Worm (Caenorhabditis elegans) whole organism, L1 larva: Measurements from ENCODE around the gene str-196.

Experiments used
- F16B12.6 ChIP-seq: fragments of 150-350 bp; optimal IDR thresholded peaks from 2 replicates; lab custom pipeline; 2014; ENCODE audit warnings: missing biosample characterization, missing genetic modification characterization
- Y116A8C.19 ChIP-seq: sonication (generic microtip); optimal IDR thresholded peaks from 2 replicates; lab custom pipeline; 2016; ENCODE audit warnings: missing compliant biosample characterization, missing genetic modification characterization, borderline replicate concordance
- aha-1 ChIP-seq: fragments of 150-350 bp; optimal IDR thresholded peaks from 2 replicates; lab custom pipeline; 2014; ENCODE audit warnings: missing biosample characterization, missing genetic modification characterization
- ama-1 ChIP-seq: fragments of 150-350 bp; optimal IDR thresholded peaks from 2 replicates; lab custom pipeline; 2014
- blmp-1 ChIP-seq: fragments of 150-350 bp; optimal IDR thresholded peaks from 2 replicates; lab custom pipeline; 2014; ENCODE audit warnings: missing biosample characterization, missing genetic modification characterization
- ceh-63 ChIP-seq: fragments of 200-800 bp; sonication (Bioruptor generic); optimal IDR thresholded peaks from 2 replicates; lab custom pipeline; 2018; ENCODE audit warnings: mild to moderate bottlenecking, missing genetic modification characterization, missing compliant biosample characterization
- ceh-8 ChIP-seq: fragments of 200-800 bp; sonication (Bioruptor generic); optimal IDR thresholded peaks from 2 replicates; lab custom pipeline; 2018; ENCODE audit warnings: mild to moderate bottlenecking, missing genetic modification characterization, moderate library complexity, missing compliant biosample characterization
- ceh-82 ChIP-seq, 3 experiments: fragments of 150-350 bp in 1 of 3; sonication (generic microtip) in 2 of 3; optimal IDR thresholded peaks; 2 replicates each; lab custom pipeline; 2014 to 2017; ENCODE audit warnings: missing biosample characterization in 3 of 3, missing genetic modification characterization in 3 of 3
- ceh-90 ChIP-seq: sonication (generic microtip); optimal IDR thresholded peaks from 2 replicates; lab custom pipeline; 2016; ENCODE audit warnings: missing genetic modification characterization, missing compliant biosample characterization
- dpl-1 ChIP-seq, 3 experiments: fragments of 150-350 bp in 2 of 3; sonication (generic microtip) in 1 of 3; optimal IDR thresholded peaks; 2 replicates each; lab custom pipeline; 2014 to 2017; ENCODE audit warnings: missing biosample characterization in 3 of 3, missing genetic modification characterization in 3 of 3, missing genetic modification reagents in 3 of 3
- dsc-1 ChIP-seq: sonication (generic microtip); optimal IDR thresholded peaks from 2 replicates; lab custom pipeline; 2016; ENCODE audit warnings: mild to moderate bottlenecking, missing genetic modification characterization, missing compliant biosample characterization
- efl-1 ChIP-seq, 4 experiments: fragments of 150-350 bp; optimal IDR thresholded peaks in 3 of 4; peaks in 1 of 4; 1 replicate in 1 of 4; 2 replicates in 3 of 4; lab custom pipeline; 2014; ENCODE audit warnings: missing biosample characterization in 2 of 4, missing genetic modification characterization in 2 of 4, missing genetic modification reagents in 2 of 4
- egl-13 ChIP-seq: sonication (generic microtip); optimal IDR thresholded peaks from 2 replicates; lab custom pipeline; 2016; ENCODE audit warnings: missing genotype, missing genetic modification reagents, missing genetic modification characterization, missing compliant biosample characterization
- elt-2 ChIP-seq: sonication (generic microtip); optimal IDR thresholded peaks from 2 replicates; lab custom pipeline; 2016; ENCODE audit warnings: missing genetic modification characterization, mild to moderate bottlenecking, inconsistent platforms, missing compliant biosample characterization, missing genetic modification reagents
- ets-5 ChIP-seq: fragments of 200-800 bp; sonication (Bioruptor generic); IDR thresholded peaks from 2 replicates; pipeline ENCODE4 v1.3.6; 2022; ENCODE audit warnings: missing genetic modification characterization, missing compliant biosample characterization
- fkh-4 ChIP-seq: sonication (generic microtip); optimal IDR thresholded peaks from 2 replicates; lab custom pipeline; 2016; ENCODE audit warnings: missing compliant biosample characterization, missing genetic modification characterization, borderline replicate concordance
- fos-1 ChIP-seq: fragments of 150-350 bp; optimal IDR thresholded peaks from 2 replicates; lab custom pipeline; 2014; ENCODE audit warnings: missing biosample characterization, missing genetic modification characterization
- lin-13 ChIP-seq: fragments of 150-350 bp; optimal IDR thresholded peaks from 2 replicates; lab custom pipeline; 2014; ENCODE audit warnings: missing biosample characterization, missing genetic modification reagents, missing genetic modification characterization
- lin-35 ChIP-seq, 2 experiments: fragments of 150-350 bp; optimal IDR thresholded peaks; 2 replicates each; lab custom pipeline; 2014; ENCODE audit warnings: missing biosample characterization in 2 of 2, missing genetic modification characterization in 2 of 2, missing genetic modification reagents in 2 of 2
- lin-39 ChIP-seq: fragments of 150-350 bp; optimal IDR thresholded peaks from 2 replicates; lab custom pipeline; 2014; ENCODE audit warnings: missing biosample characterization, missing genetic modification reagents, missing genetic modification characterization
- lir-3 ChIP-seq: sonication (generic microtip); optimal IDR thresholded peaks from 2 replicates; lab custom pipeline; 2016; ENCODE audit warnings: mild to moderate bottlenecking, missing genetic modification characterization, moderate library complexity, missing compliant biosample characterization; ENCODE audit not compliant: poor library complexity
- lsy-2 ChIP-seq, 2 experiments: fragments of 150-350 bp; optimal IDR thresholded peaks; 2 replicates each; lab custom pipeline; 2014; ENCODE audit warnings: missing biosample characterization in 2 of 2, missing genetic modification characterization in 2 of 2
- mdl-1 ChIP-seq, 2 experiments: fragments of 150-350 bp; optimal IDR thresholded peaks; 2 replicates each; lab custom pipeline; 2014 to 2017; ENCODE audit warnings: missing biosample characterization in 2 of 2, missing genetic modification characterization in 2 of 2, inconsistent platforms in 1 of 2
- nhr-11 ChIP-seq: fragments of 150-350 bp; optimal IDR thresholded peaks from 2 replicates; lab custom pipeline; 2014; ENCODE audit warnings: missing biosample characterization, missing genetic modification characterization
- nhr-12 ChIP-seq: sonication (generic microtip); optimal IDR thresholded peaks from 2 replicates; lab custom pipeline; 2017; ENCODE audit warnings: missing biosample characterization, missing genetic modification characterization
- nhr-19 ChIP-seq: fragments of 200-800 bp; sonication (Bioruptor generic); conservative IDR thresholded peaks from 2 replicates; pipeline ENCODE4 v1.3.6; 2022; ENCODE audit warnings: missing genetic modification characterization, missing compliant biosample characterization
- nhr-20 ChIP-seq: sonication (generic microtip); optimal IDR thresholded peaks from 2 replicates; lab custom pipeline; 2016; ENCODE audit warnings: mild to moderate bottlenecking, missing genetic modification characterization, missing compliant biosample characterization
- nhr-237 ChIP-seq: fragments of 150-350 bp; optimal IDR thresholded peaks from 2 replicates; lab custom pipeline; 2014; ENCODE audit warnings: missing biosample characterization, missing genetic modification characterization
- nhr-28 ChIP-seq: fragments of 150-350 bp; optimal IDR thresholded peaks from 2 replicates; lab custom pipeline; 2014; ENCODE audit warnings: missing biosample characterization, missing genetic modification characterization
- nhr-71 ChIP-seq: sonication (generic microtip); optimal IDR thresholded peaks from 2 replicates; lab custom pipeline; 2016; ENCODE audit warnings: mild to moderate bottlenecking, missing genetic modification characterization, moderate library complexity, missing compliant biosample characterization
- nhr-84 ChIP-seq: sonication (generic microtip); optimal IDR thresholded peaks from 2 replicates; lab custom pipeline; 2017; ENCODE audit warnings: missing biosample characterization, missing genetic modification characterization
- nhr-90 ChIP-seq: sonication (generic microtip); optimal IDR thresholded peaks from 2 replicates; lab custom pipeline; 2016; ENCODE audit warnings: mild to moderate bottlenecking, missing genetic modification characterization, missing compliant biosample characterization; ENCODE audit not compliant: poor library complexity
- pag-3 ChIP-seq: sonication (generic microtip); optimal IDR thresholded peaks from 2 replicates; lab custom pipeline; 2017; ENCODE audit warnings: missing genetic modification characterization, mild to moderate bottlenecking, missing compliant biosample characterization, antibody characterized with exemption, borderline replicate concordance; ENCODE audit not compliant: insufficient read depth
- rnt-1 ChIP-seq: sonication (generic microtip); optimal IDR thresholded peaks from 2 replicates; lab custom pipeline; 2016; ENCODE audit warnings: mild to moderate bottlenecking, missing genetic modification characterization, moderate library complexity, missing compliant biosample characterization
- skn-1 ChIP-seq: fragments of 150-350 bp; optimal IDR thresholded peaks from 2 replicates; lab custom pipeline; 2014; ENCODE audit warnings: missing biosample characterization, missing genetic modification characterization
- snu-23 ChIP-seq: sonication (generic microtip); optimal IDR thresholded peaks from 2 replicates; lab custom pipeline; 2016; ENCODE audit warnings: missing genetic modification characterization, missing compliant biosample characterization
- swsn-7 ChIP-seq: sonication (generic microtip); optimal IDR thresholded peaks from 2 replicates; lab custom pipeline; 2016; ENCODE audit warnings: missing genetic modification characterization, missing compliant biosample characterization
- unc-62 ChIP-seq: fragments of 150-350 bp; optimal IDR thresholded peaks from 2 replicates; lab custom pipeline; 2014; ENCODE audit warnings: missing biosample characterization, missing genetic modification reagents, missing genetic modification characterization
- unc-86 ChIP-seq: sonication (generic microtip); optimal IDR thresholded peaks from 2 replicates; lab custom pipeline; 2016; ENCODE audit warnings: missing genetic modification characterization, missing compliant biosample characterization
- unc-98 ChIP-seq: fragments of 200-800 bp; sonication (Bioruptor generic); IDR thresholded peaks from 2 replicates; pipeline ENCODE4 v1.3.6; 2022; ENCODE audit warnings: missing genetic modification characterization, missing compliant biosample characterization
- vab-15 ChIP-seq: sonication (generic microtip); optimal IDR thresholded peaks from 2 replicates; lab custom pipeline; 2017; ENCODE audit warnings: missing genotype, mild to moderate bottlenecking, missing genetic modification characterization, missing compliant biosample characterization
- xbp-1 ChIP-seq: sonication (generic microtip); optimal IDR thresholded peaks from 2 replicates; lab custom pipeline; 2016; ENCODE audit warnings: missing genetic modification characterization, missing compliant biosample characterization
- zag-1 ChIP-seq: fragments of 150-350 bp; optimal IDR thresholded peaks from 2 replicates; lab custom pipeline; 2014; ENCODE audit warnings: missing biosample characterization, missing genetic modification characterization

str-196 gene

ce11 chrV:500535-500934, 9.0 kb downstream of the str-196 start:
- no peak for TF ChIP-seq elt-2 (tag; lab: Kevin White, UChicago)
- TF ChIP-seq ceh-63 (GFP tag; lab: Kevin White, UChicago) = no peak

ce11 chrV:501230-501629, 9.7 kb downstream of the str-196 start, which contains the start of gene str-256:
str-256 (minus strand) TSS chrV:501330.
- no peak for TF ChIP-seq lsy-2 (tag; optimal IDR thresholded peaks at IDR 0.05; lab: Kevin White, UChicago)
- no peak for TF ChIP-seq Y116A8C.19 (tag; lab: Kevin White, UChicago)
- TF ChIP-seq aha-1 (tag; lab: Kevin White, UChicago) = no peak

- TF ChIP-seq ama-1 (lab: Kevin White, UChicago) (no peak), ceh-8 (GFP tag; lab: Kevin White, UChicago) (no peak), zag-1 (no peak), swsn-7 (no peak), ets-5 (no peak), fkh-4 (tag; lab: Kevin White, UChicago) (no peak), ceh-90 (no peak), lin-39 (tag; lab: Kevin White, UChicago) (no peak), Y116A8C.19 (tag; lab: Kevin White, UChicago) (no peak), rnt-1 (no peak), ceh-82 (tag; optimal IDR thresholded peaks at IDR 0.05; lab: Kevin White, UChicago) (no peak), nhr-20 (tag; lab: Kevin White, UChicago) (no peak), nhr-90 (tag; lab: Kevin White, UChicago) (no peak), dsc-1 (tag; lab: Kevin White, UChicago) (no peak), pag-3 (tag; lab: Kevin White, UChicago) (no peak), snu-23 (GFP tag; lab: Kevin White, UChicago) (no peak), nhr-19 (GFP tag; lab: Robert Waterston, UW) (no peak), unc-98 (GFP tag; lab: Robert Waterston, UW) (no peak), lin-13 (GFP tag; lab: Kevin White, UChicago) (no peak)
- TF ChIP-seq, all 84 proteins: peak for 0
Measured at ce11 chrV:502803-503273, 11.3 kb downstream of the str-196 start, which contains the start of gene T01G6.10. T01G6.10 (minus strand) TSS chrV:503223.

- TF ChIP-seq lin-39 (tag; lab: Kevin White, UChicago) (no peak), unc-86 (tag; lab: Kevin White, UChicago) (no peak), swsn-7 (no peak), lir-3 (tag; lab: Kevin White, UChicago) (no peak), nhr-28 (tag; lab: Kevin White, UChicago) (no peak), nhr-84 (no peak)
Measured at ce11 chrV:503728-504127, 12.2 kb downstream of the str-196 start, which contains the start of gene srlf-35. srlf-35 (plus strand) TSS chrV:504028.

- no peak for TF ChIP-seq nhr-11 (tag; lab: Kevin White, UChicago)
- TF ChIP-seq skn-1 = no peak
- TF ChIP-seq lin-35 (GFP tag; optimal IDR thresholded peaks at IDR 0.05; lab: Kevin White, UChicago) = no peak
- TF ChIP-seq vab-15 (tag; lab: Kevin White, UChicago) = no peak
Measured at ce11 chrV:505191-505590, 13.7 kb downstream of the str-196 start, which contains the start of gene srlf-19. srlf-19 (plus strand) TSS chrV:505491.

- TF ChIP-seq lin-39 (tag; lab: Kevin White, UChicago) (no peak), lin-35 (GFP tag; optimal IDR thresholded peaks at IDR 0.05; lab: Kevin White, UChicago) (no peak), nhr-12 (tag; lab: Kevin White, UChicago) (no peak), efl-1 (optimal IDR thresholded peaks at IDR 0.05; lab: Kevin White, UChicago) (no peak), efl-1 (GFP tag; optimal IDR thresholded peaks at IDR 0.05 in 1 of 2; lab: Kevin White, UChicago) (no peak), fos-1 (tag; lab: Kevin White, UChicago) (no peak), xbp-1 (no peak), F16B12.6 (tag; lab: Kevin White, UChicago) (no peak), dpl-1 (GFP tag; optimal IDR thresholded peaks at IDR 0.05; lab: Kevin White, UChicago) (no peak), skn-1 (no peak), blmp-1 (tag; lab: Kevin White, UChicago) (no peak), nhr-20 (tag; lab: Kevin White, UChicago) (no peak), unc-62 (no peak), mdl-1 (tag; optimal IDR thresholded peaks at IDR 0.05; lab: Kevin White, UChicago) (no peak), nhr-71 (no peak), Y116A8C.19 (tag; lab: Kevin White, UChicago) (no peak), egl-13 (no peak), nhr-237 (tag; lab: Kevin White, UChicago) (no peak)
Measured at ce11 chrV:512420-512819, 20.9 kb downstream of the str-196 start, which contains the start of gene srh-37. srh-37 (minus strand) TSS chrV:512520.
